Fruit fly (Drosophila melanogaster) whole organism, embryonic: ENCODE data around the gene sdk.

Source experiments
- Aef1 ChIP-seq: fragments of 200-800 bp; sonication (Bioruptor generic); IDR thresholded peaks from 3 replicates; pipeline ENCODE4 v1.3.6; 2022; ENCODE audit warnings: missing biosample characterization, missing genetic modification characterization
- CG11560 ChIP-seq: fragments of 200-800 bp; sonication (Bioruptor generic); IDR thresholded peaks from 3 replicates; pipeline ENCODE4 v1.3.6; 2022; ENCODE audit warnings: missing biosample characterization, missing genetic modification characterization
- CG11695 ChIP-seq: fragments of 200-800 bp; sonication (Bioruptor generic); IDR thresholded peaks from 3 replicates; pipeline ENCODE4 v1.3.6; 2022; ENCODE audit warnings: missing biosample characterization, missing genetic modification characterization
- CG14860 ChIP-seq: fragments of 200-800 bp; sonication (Bioruptor generic); IDR thresholded peaks from 3 replicates; pipeline ENCODE4 v1.3.6; 2022; ENCODE audit warnings: missing biosample characterization, missing genetic modification characterization; ENCODE audit not compliant: partially characterized antibody
- CG15011 ChIP-seq: fragments of 200-800 bp; sonication (Bioruptor generic); optimal IDR thresholded peaks from 3 replicates; lab custom pipeline; 2018; ENCODE audit warnings: missing biosample characterization, mild to moderate bottlenecking, missing genetic modification characterization
- CG17328 ChIP-seq: fragments of 200-800 bp; sonication (Bioruptor generic); IDR thresholded peaks from 2 replicates; pipeline ENCODE4 v1.3.6; 2022; ENCODE audit warnings: missing biosample characterization, missing genetic modification characterization
- CG2875 ChIP-seq: fragments of 200-800 bp; sonication (Bioruptor generic); optimal IDR thresholded peaks from 2 replicates; lab custom pipeline; 2017; ENCODE audit warnings: missing biosample characterization, mild to moderate bottlenecking, missing genetic modification characterization, missing genetic modification reagents
- CG4282 ChIP-seq: fragments of 200-800 bp; sonication (Bioruptor generic); optimal IDR thresholded peaks from 2 replicates; lab custom pipeline; 2016; ENCODE audit warnings: missing biosample characterization, missing genetic modification characterization
- CG4360 ChIP-seq: fragments of 200-800 bp; sonication (Bioruptor generic); IDR thresholded peaks from 2 replicates; pipeline ENCODE4 v1.3.6; 2022; ENCODE audit warnings: missing biosample characterization, missing genetic modification characterization
- CG4854 ChIP-seq: fragments of 200-800 bp; sonication (Bioruptor generic); optimal IDR thresholded peaks from 2 replicates; lab custom pipeline; 2016; ENCODE audit warnings: missing biosample characterization, missing genetic modification characterization, inconsistent platforms
- CG5953 ChIP-seq: fragments of 200-800 bp; sonication (Bioruptor generic); IDR thresholded peaks from 2 replicates; pipeline ENCODE4 v1.3.6; 2022; ENCODE audit warnings: missing biosample characterization, missing genetic modification characterization
- CG7839 ChIP-seq: fragments of 200-800 bp; sonication (Bioruptor generic); optimal IDR thresholded peaks from 3 replicates; lab custom pipeline; 2018; ENCODE audit warnings: missing biosample characterization, mild to moderate bottlenecking, missing genetic modification characterization, moderate library complexity
- Dll ChIP-seq: fragments of 200-800 bp; sonication (Bioruptor generic); IDR thresholded peaks from 4 replicates; pipeline ENCODE4 v1.3.6; 2022; ENCODE audit warnings: missing biosample characterization, missing genetic modification characterization; ENCODE audit not compliant: partially characterized antibody
- Drgx ChIP-seq: fragments of 200-800 bp; sonication (Bioruptor generic); IDR thresholded peaks from 2 replicates; pipeline ENCODE4 v1.3.6; 2022; ENCODE audit warnings: missing biosample characterization, missing genetic modification characterization
- E2f1 ChIP-seq: fragments of 200-800 bp; sonication (Bioruptor generic); IDR thresholded peaks from 2 replicates; pipeline ENCODE4 v1.3.6; 2022; ENCODE audit warnings: missing biosample characterization, missing genetic modification characterization
- H2.0 ChIP-seq: fragments of 200-800 bp; sonication (Bioruptor generic); IDR thresholded peaks from 2 replicates; pipeline ENCODE4 v1.3.6; 2022; ENCODE audit warnings: missing biosample characterization, missing genetic modification characterization
- Med ChIP-seq: fragments of 200-800 bp; sonication (Bioruptor generic); peaks from one replicate; lab custom pipeline; 2016; ENCODE audit warnings: missing biosample characterization, missing genetic modification characterization, mild to moderate bottlenecking, inconsistent platforms, moderate library complexity
- Optix ChIP-seq: fragments of 200-800 bp; sonication (Bioruptor generic); IDR thresholded peaks from 3 replicates; pipeline ENCODE4 v1.3.6; 2022; ENCODE audit warnings: missing biosample characterization, missing genetic modification characterization
- Pdp1 ChIP-seq, 2 experiments: fragments of 200-800 bp; sonication (Bioruptor generic); optimal IDR thresholded peaks; 3 replicates each; lab custom pipeline; 2016; ENCODE audit warnings: missing biosample characterization in 2 of 2, missing genetic modification characterization in 2 of 2, mild to moderate bottlenecking in 1 of 2, moderate library complexity in 1 of 2
- Trl ChIP-seq, 3 experiments: fragments of >200 bp in 2 of 3; fragments of 200-800 bp in 1 of 3; sonication (Bioruptor generic) in 1 of 3; optimal IDR thresholded peaks; 2 replicates in 1 of 3; 3 replicates in 2 of 3; lab custom pipeline; 2016 to 2017; ENCODE audit warnings: missing biosample characterization in 1 of 3, missing genetic modification characterization in 1 of 3
- Xrp1 ChIP-seq: fragments of 200-800 bp; sonication (Bioruptor generic); IDR thresholded peaks from 2 replicates; pipeline ENCODE4 v1.3.6; 2022; ENCODE audit warnings: missing biosample characterization, missing genetic modification characterization
- ac ChIP-seq: fragments of 200-800 bp; sonication (Bioruptor generic); optimal IDR thresholded peaks from 3 replicates; lab custom pipeline; 2017; ENCODE audit warnings: missing biosample characterization, mild to moderate bottlenecking, missing genetic modification characterization
- cg ChIP-seq: fragments of 200-800 bp; sonication (Bioruptor generic); optimal IDR thresholded peaks from 3 replicates; lab custom pipeline; 2019; ENCODE audit warnings: missing biosample characterization, mild to moderate bottlenecking, missing genetic modification characterization, moderate library complexity
- chif ChIP-seq, 2 experiments: fragments of 200-800 bp; sonication (Bioruptor generic); optimal IDR thresholded peaks; 3 replicates each; lab custom pipeline; 2016; ENCODE audit warnings: missing biosample characterization in 2 of 2, missing genetic modification characterization in 2 of 2
- chinmo ChIP-seq: fragments of 200-800 bp; sonication (Bioruptor generic); IDR thresholded peaks from 4 replicates; pipeline ENCODE4 v1.3.6; 2022; ENCODE audit warnings: missing biosample characterization, missing genetic modification characterization; ENCODE audit not compliant: partially characterized antibody
- ci ChIP-seq: fragments of 200-800 bp; sonication (Bioruptor generic); IDR thresholded peaks from 3 replicates; pipeline ENCODE4 v1.3.6; 2022; ENCODE audit warnings: missing biosample characterization, missing genetic modification characterization
- cwo ChIP-seq: fragments of 200-800 bp; sonication (Bioruptor generic); optimal IDR thresholded peaks from 3 replicates; lab custom pipeline; 2017; ENCODE audit warnings: missing biosample characterization, missing genetic modification characterization, mild to moderate bottlenecking, moderate library complexity, missing genetic modification reagents
- ems ChIP-seq: fragments of 200-800 bp; sonication (Bioruptor generic); optimal IDR thresholded peaks from 3 replicates; lab custom pipeline; 2016; ENCODE audit warnings: missing biosample characterization, missing genetic modification characterization
- exex ChIP-seq: fragments of 200-800 bp; sonication (Bioruptor generic); optimal IDR thresholded peaks from 4 replicates; lab custom pipeline; 2018; ENCODE audit warnings: missing biosample characterization, mild to moderate bottlenecking, missing genetic modification characterization, moderate library complexity
- gcm ChIP-seq: fragments of 200-800 bp; sonication (Bioruptor generic); optimal IDR thresholded peaks from 2 replicates; lab custom pipeline; 2019; ENCODE audit warnings: missing biosample characterization, mild to moderate bottlenecking, missing genetic modification characterization, moderate library complexity
- kah ChIP-seq: fragments of 200-800 bp; sonication (Bioruptor generic); optimal IDR thresholded peaks from 2 replicates; lab custom pipeline; 2018; ENCODE audit warnings: missing biosample characterization, mild to moderate bottlenecking, missing genetic modification characterization
- nerfin-2 ChIP-seq: fragments of 200-800 bp; sonication (Bioruptor generic); IDR thresholded peaks from 2 replicates; pipeline ENCODE4 v1.3.6; 2022; ENCODE audit warnings: missing biosample characterization, missing genetic modification characterization; ENCODE audit not compliant: partially characterized antibody
- nom ChIP-seq: fragments of 200-800 bp; sonication (Bioruptor generic); optimal IDR thresholded peaks from 2 replicates; lab custom pipeline; 2017; ENCODE audit warnings: missing biosample characterization, missing genetic modification characterization, mild to moderate bottlenecking, moderate library complexity, missing genetic modification reagents
- p53 ChIP-seq: fragments of 200-800 bp; sonication (Bioruptor generic); optimal IDR thresholded peaks from 2 replicates; lab custom pipeline; 2016; ENCODE audit warnings: missing biosample characterization, missing genetic modification characterization
- pros ChIP-seq: fragments of 200-800 bp; sonication (Bioruptor generic); optimal IDR thresholded peaks from 3 replicates; lab custom pipeline; 2019; ENCODE audit warnings: missing biosample characterization, mild to moderate bottlenecking, missing genetic modification characterization, moderate library complexity
- ro ChIP-seq: fragments of 200-800 bp; sonication (Bioruptor generic); IDR thresholded peaks from 2 replicates; pipeline ENCODE4 v1.3.6; 2022; ENCODE audit warnings: missing biosample characterization, missing genetic modification characterization
- salm ChIP-seq: fragments of 200-800 bp; sonication (Bioruptor generic); optimal IDR thresholded peaks from 2 replicates; lab custom pipeline; 2018; ENCODE audit warnings: missing biosample characterization, mild to moderate bottlenecking, missing genetic modification characterization
- sens ChIP-seq: fragments of 200-800 bp; sonication (Bioruptor generic); peaks from one replicate; lab custom pipeline; 2016; ENCODE audit warnings: missing biosample characterization, missing genetic modification characterization
- shn ChIP-seq: fragments of 200-800 bp; sonication (Bioruptor generic); optimal IDR thresholded peaks from 3 replicates; lab custom pipeline; 2016; ENCODE audit warnings: missing biosample characterization, missing genetic modification characterization
- slp2 ChIP-seq: fragments of 200-800 bp; sonication (Bioruptor generic); optimal IDR thresholded peaks from 2 replicates; lab custom pipeline; 2016; ENCODE audit warnings: missing biosample characterization, missing genetic modification characterization
- sob ChIP-seq: fragments of 200-800 bp; sonication (Bioruptor generic); IDR thresholded peaks from 2 replicates; pipeline ENCODE4 v1.3.6; 2022; ENCODE audit warnings: missing biosample characterization, missing genetic modification characterization
- sqz ChIP-seq: fragments of 200-800 bp; sonication (Bioruptor generic); optimal IDR thresholded peaks from 3 replicates; lab custom pipeline; 2018; ENCODE audit warnings: missing biosample characterization, mild to moderate bottlenecking, missing genetic modification characterization
- tgo ChIP-seq: fragments of 200-800 bp; sonication (Bioruptor generic); IDR thresholded peaks from 3 replicates; pipeline ENCODE4 v1.3.6; 2022; ENCODE audit warnings: missing biosample characterization, missing genetic modification characterization
- tup ChIP-seq: fragments of 200-800 bp; sonication (Bioruptor generic); optimal IDR thresholded peaks from 2 replicates; lab custom pipeline; 2016; ENCODE audit warnings: missing biosample characterization, mild to moderate bottlenecking, missing genetic modification characterization, moderate library complexity
- vfl ChIP-seq: fragments of 200-800 bp; sonication (Bioruptor generic); optimal IDR thresholded peaks from 2 replicates; lab custom pipeline; 2016; ENCODE audit warnings: missing biosample characterization, missing genetic modification characterization
- z ChIP-seq: fragments of 200-800 bp; sonication (Bioruptor generic); IDR thresholded peaks from 3 replicates; pipeline ENCODE4 v1.3.6; 2022; ENCODE audit warnings: missing biosample characterization, missing genetic modification characterization
- zfh1 ChIP-seq: fragments of 200-800 bp; sonication (Bioruptor generic); IDR thresholded peaks from 3 replicates; pipeline ENCODE4 v1.3.6; 2022; ENCODE audit warnings: missing biosample characterization, missing genetic modification characterization

Gene sdk

dm6 chrX:678503-678902, 8.1 kb upstream of the sdk start (continued):
- TF ChIP-seq Xrp1 (GFP tag; lab: Robert Waterston, UW), result peak; percentile 36; the same call in 1 of the 2 replicates
- 0 out of 3 replicates have a peak, but pooled peaks have one; percentile 24 for TF ChIP-seq ci (GFP tag; lab: Robert Waterston, UW)
- TF ChIP-seq vfl (GFP tag; lab: Kevin White, UChicago), result no peak
- 0 out of 2 replicates have a peak, but pooled peaks have one; percentile 15 for TF ChIP-seq sob (GFP tag; lab: Robert Waterston, UW)
- TF ChIP-seq kah, result no peak
- no peak for TF ChIP-seq E2f1 (GFP tag; lab: Robert Waterston, UW)
- TF ChIP-seq CG17328 (GFP tag; lab: Robert Waterston, UW), result 0 out of 2 replicates have a peak, but pooled peaks have one; percentile 12
- TF ChIP-seq Aef1 (GFP tag; lab: Robert Waterston, UW), result no peak
- TF ChIP-seq salm (tag; lab: Kevin White, UChicago), result no peak
- TF ChIP-seq ro (GFP tag; lab: Robert Waterston, UW), result no peak

- TF ChIP-seq Med, result no peak
- TF ChIP-seq CG4854 (GFP tag; lab: Kevin White, UChicago), result no peak
- no peak for TF ChIP-seq nerfin-2 (GFP tag; lab: Robert Waterston, UW)
- peak; percentile 67; the same call in 1 of the 4 replicates for TF ChIP-seq chinmo (GFP tag; lab: Robert Waterston, UW)
- TF ChIP-seq cwo, result no peak
- no peak for TF ChIP-seq CG17328 (GFP tag; lab: Robert Waterston, UW)
- TF ChIP-seq zfh1 (GFP tag; lab: Robert Waterston, UW), result 0 out of 3 replicates have a peak, but pooled peaks have one; percentile 4
- TF ChIP-seq CG2875 (GFP tag; lab: Kevin White, UChicago), result no peak
- TF ChIP-seq tup (GFP tag; lab: Kevin White, UChicago), result no peak
- peak; percentile 83 for TF ChIP-seq CG4360 (GFP tag; lab: Robert Waterston, UW)
- TF ChIP-seq CG11695 (GFP tag; lab: Robert Waterston, UW), result no peak
- no peak for TF ChIP-seq Dll
- TF ChIP-seq gcm (GFP tag; lab: Kevin White, UChicago), result no peak
- TF ChIP-seq nom (GFP tag; lab: Kevin White, UChicago), result peak; percentile 67
- 0 out of 2 replicates have a peak, but pooled peaks have one; percentile 36 for TF ChIP-seq Drgx (GFP tag; lab: Robert Waterston, UW)
- TF ChIP-seq pros (GFP tag; lab: Kevin White, UChicago), result peak; percentile 33
- no peak for TF ChIP-seq E2f1 (GFP tag; lab: Robert Waterston, UW)
- no peak for TF ChIP-seq chif (GFP tag; optimal IDR thresholded peaks at IDR 0.05; lab: Kevin White, UChicago)
- no peak for TF ChIP-seq CG5953
- no peak for TF ChIP-seq CG15011 (GFP tag; lab: Kevin White, UChicago)
- no peak for TF ChIP-seq Optix (GFP tag; lab: Robert Waterston, UW)
- TF ChIP-seq Trl (optimal IDR thresholded peaks at IDR 0.05; lab: Kevin White, UChicago), result peak; percentile 67 to 86
- TF ChIP-seq Trl (GFP tag; optimal IDR thresholded peaks at IDR 0.05; lab: Kevin White, UChicago), result no peak
- TF ChIP-seq CG11560 (tag; lab: Robert Waterston, UW), result no peak
- peak; percentile 81 for TF ChIP-seq sens
- TF ChIP-seq CG4282, result no peak
- TF ChIP-seq shn (GFP tag; lab: Kevin White, UChicago), result no peak
- peak; percentile 67 for TF ChIP-seq ac (GFP tag; lab: Kevin White, UChicago)
- TF ChIP-seq Pdp1 (GFP tag; optimal IDR thresholded peaks at IDR 0.05; lab: Kevin White, UChicago), result peak in 1 of 2 experiments; percentile 55
- no peak for TF ChIP-seq CG14860
- no peak for TF ChIP-seq slp2 (GFP tag; lab: Kevin White, UChicago)
- TF ChIP-seq z (GFP tag; lab: Robert Waterston, UW), result peak; percentile 66
- TF ChIP-seq CG7839 (tag; lab: Kevin White, UChicago), result no peak
- peak; percentile 34 for TF ChIP-seq sqz (GFP tag; lab: Kevin White, UChicago)
- TF ChIP-seq exex (tag; lab: Kevin White, UChicago), result no peak
- no peak for TF ChIP-seq tgo (GFP tag; lab: Robert Waterston, UW)
- TF ChIP-seq ems (GFP tag; lab: Kevin White, UChicago), result no peak
- TF ChIP-seq cg (GFP tag; lab: Kevin White, UChicago), result peak; percentile 62
- no peak for TF ChIP-seq H2.0 (GFP tag; lab: Robert Waterston, UW)
- no peak for TF ChIP-seq p53 (GFP tag; lab: Kevin White, UChicago)
These were observed 870 bp downstream of the sdk start for dm6 chrX:687330-688078.
